Fruit fly (Drosophila melanogaster): Measurements from ENCODE around the gene GABA-B-R3.

The GABA-B-R3 gene

DNA sequence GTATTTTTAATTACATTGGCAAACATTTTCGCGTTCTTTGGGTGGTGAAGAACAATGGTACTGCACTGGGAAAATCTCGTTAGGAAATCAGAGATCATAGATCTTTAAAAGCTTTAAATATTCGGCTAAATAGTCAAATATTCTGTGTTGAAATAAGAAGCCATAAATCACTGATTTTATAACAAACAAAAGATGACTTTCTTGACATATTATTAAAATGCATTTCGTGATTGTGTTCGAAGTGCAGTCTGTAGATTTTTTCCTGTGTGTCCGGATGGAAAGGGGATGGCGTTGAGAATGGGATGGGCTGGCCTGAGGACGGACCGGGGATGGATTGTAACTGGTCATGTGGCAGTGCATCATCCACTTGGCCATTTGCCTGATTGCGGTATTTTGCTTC is 17.6 kb upstream of the GABA-B-R3 start:
- TF ChIP-seq CG17801 (GFP tag; optimal IDR thresholded peaks at IDR 0.05; ENCODE audit: partially characterized antibody), result no peak

DNA sequence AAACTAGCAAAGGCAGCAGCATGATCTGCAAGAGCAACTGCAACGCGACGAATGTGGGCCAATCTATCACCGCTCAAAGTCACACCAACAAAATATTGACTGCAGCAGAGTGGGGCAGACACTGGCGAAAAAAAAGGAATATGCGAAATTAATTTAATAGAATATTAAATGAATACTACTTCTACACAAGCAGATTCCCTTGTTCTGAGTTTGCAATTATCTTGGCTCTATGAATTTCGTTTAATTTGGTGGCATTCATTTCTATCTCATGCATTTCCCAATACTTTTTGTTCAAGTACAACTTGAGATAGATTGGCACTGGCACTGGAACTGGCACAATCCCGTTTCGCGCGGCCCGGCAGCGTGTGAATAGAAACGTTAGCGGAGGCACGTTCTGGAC is 15.6 kb upstream of the GABA-B-R3 start:
- TF ChIP-seq CG17801 (GFP tag; optimal IDR thresholded peaks at IDR 0.05; ENCODE audit: partially characterized antibody), result no peak

- no peak for TF ChIP-seq CG17801 (GFP tag; optimal IDR thresholded peaks at IDR 0.05; ENCODE audit: partially characterized antibody)
Observed at dm6 chr2L:735772-736171, 14.0 kb upstream of the GABA-B-R3 start.

- TF ChIP-seq CG17801 (GFP tag; optimal IDR thresholded peaks at IDR 0.05; ENCODE audit: partially characterized antibody), result no peak
Observed at dm6 chr2L:740031-740430, 9.7 kb upstream of the GABA-B-R3 start.

- no peak for TF ChIP-seq CG17801 (GFP tag; optimal IDR thresholded peaks at IDR 0.05; ENCODE audit: partially characterized antibody)
Observed at dm6 chr2L:744295-744694, 5.5 kb upstream of the GABA-B-R3 start, which contains the start of gene Eaat2. Eaat2 (minus strand) TSS chr2L:744395.

dm6 chr2L:745785-746184 is 4.0 kb upstream of the GABA-B-R3 start:
- no peak for TF ChIP-seq CG17801 (GFP tag; optimal IDR thresholded peaks at IDR 0.05; ENCODE audit: partially characterized antibody)

dm6 chr2L:750299-750698 is 554 bp downstream of the GABA-B-R3 start:
- TF ChIP-seq CG17801 (GFP tag; optimal IDR thresholded peaks at IDR 0.05; ENCODE audit: partially characterized antibody), result no peak

DNA sequence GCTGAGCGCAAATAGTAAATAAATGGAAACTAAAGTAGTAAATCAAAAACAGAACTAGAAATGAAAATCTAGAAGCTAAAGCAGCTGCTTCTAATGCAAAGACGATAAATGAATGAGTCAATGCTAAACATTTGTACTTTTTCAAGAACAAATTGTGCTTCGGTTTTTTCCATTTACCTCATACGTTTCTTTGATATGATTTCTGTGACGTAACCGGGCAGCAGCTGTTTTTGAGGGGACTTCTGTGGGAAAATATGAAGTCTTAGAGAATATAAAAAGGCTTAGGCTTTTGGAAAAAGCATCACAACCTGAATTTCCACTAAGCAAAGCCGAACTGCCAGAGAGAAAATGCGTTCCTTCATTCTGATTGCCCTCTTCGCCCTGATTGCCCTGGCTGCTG is 23.5 kb downstream of the GABA-B-R3 start, which contains the start of gene CG12506:
CG12506 (plus strand) TSS at position 301 of the 400 bp plus-strand sequence.
- TF ChIP-seq CG17801 (GFP tag; optimal IDR thresholded peaks at IDR 0.05; ENCODE audit: partially characterized antibody), result no peak

DNA sequence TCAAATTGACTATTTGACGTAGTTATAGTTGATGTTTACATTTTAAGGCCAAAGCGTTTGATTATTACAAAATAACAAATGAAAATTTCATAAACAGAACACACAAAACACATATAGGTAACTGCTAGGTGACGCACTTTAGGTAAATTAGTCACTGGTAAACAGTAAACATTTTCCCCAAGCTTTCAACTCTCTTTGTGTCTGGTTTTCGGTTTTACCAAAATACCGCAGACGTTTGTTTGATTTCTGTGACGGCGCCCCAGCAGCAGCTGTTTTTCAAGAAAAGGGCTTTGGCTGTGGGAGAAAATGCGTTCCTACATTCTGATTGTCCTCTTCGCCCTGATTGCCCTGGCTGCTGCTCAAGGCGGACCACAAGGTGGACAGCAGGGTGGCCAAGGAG is 26.5 kb downstream of the GABA-B-R3 start, which contains the start of gene CG13946:
CG13946 (plus strand) TSS at position 301 of the 400 bp plus-strand sequence.
- TF ChIP-seq CG17801 (GFP tag; optimal IDR thresholded peaks at IDR 0.05; ENCODE audit: partially characterized antibody), result no peak

DNA sequence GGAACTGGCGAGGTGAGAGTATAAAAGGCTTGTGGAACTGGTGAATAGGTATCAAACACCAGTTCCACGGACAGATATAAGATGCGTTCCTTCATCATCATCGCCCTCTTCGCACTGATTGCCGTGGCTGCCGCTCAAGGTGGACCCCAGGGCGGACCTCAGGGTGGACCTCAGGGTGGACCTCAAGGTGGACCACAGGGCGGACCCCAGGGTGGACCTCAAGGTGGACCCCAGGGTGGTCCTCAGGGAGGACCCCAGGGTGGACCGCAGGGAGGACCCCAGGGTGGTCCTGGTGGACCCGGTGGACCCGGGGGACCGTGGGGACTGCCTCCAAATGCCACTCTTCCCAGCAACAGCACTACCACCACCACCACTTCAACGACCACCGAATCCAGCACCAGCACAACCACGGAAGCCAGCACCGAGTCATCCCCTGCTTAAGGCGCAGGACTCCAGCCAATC is 29.4 kb downstream of the GABA-B-R3 start, which contains the start of gene CG13947:
CG13947 (plus strand) TSS at position 51 of the 462 bp plus-strand sequence.
- TF ChIP-seq CG17801 (GFP tag; optimal IDR thresholded peaks at IDR 0.05; ENCODE audit: partially characterized antibody), result no peak

DNA sequence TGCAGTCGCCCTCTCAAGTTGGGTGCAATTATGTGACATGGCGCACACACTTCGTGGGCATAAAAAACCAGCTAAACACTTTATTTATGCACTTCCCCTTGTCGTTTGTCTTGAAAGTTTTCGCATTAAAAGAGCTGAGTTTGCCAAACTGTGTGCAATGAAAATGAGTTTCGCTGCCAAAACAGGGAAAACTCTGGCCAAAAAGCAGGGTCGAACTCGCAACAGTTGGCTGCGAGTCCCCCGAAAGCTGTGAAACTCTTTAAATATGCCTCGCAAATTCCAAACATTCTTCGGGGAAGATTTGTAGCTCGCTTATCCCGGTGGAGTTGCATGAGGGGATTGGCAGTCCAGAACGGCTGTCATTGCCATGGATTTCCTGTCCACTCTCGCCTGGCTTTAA is 30.4 kb downstream of the GABA-B-R3 start, which contains the start of gene Gr21a:
Gr21a (plus strand) TSS at position 301 of the 400 bp plus-strand sequence.
- no peak for TF ChIP-seq CG17801 (GFP tag; optimal IDR thresholded peaks at IDR 0.05; ENCODE audit: partially characterized antibody)

DNA sequence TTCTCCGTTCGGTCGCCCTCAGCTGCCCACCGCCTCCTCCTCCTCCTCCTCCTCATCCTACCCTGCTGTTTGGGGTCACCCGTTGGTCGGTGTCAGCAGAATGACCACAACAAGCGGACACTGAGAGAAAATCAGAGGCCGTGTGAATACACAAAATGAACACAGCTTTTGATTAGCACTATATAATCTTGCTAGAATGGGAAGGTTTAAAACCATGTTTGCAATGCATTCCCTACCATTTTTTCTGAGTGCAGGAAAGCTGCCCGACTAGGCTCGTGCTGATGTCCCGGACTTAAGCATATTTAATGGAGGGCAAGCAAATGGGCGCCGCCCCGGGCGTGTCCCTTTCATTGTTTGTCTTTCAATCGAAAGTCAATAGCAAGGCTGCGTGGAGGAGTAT is 31.1 kb downstream of the GABA-B-R3 start:
- TF ChIP-seq CG17801 (GFP tag; optimal IDR thresholded peaks at IDR 0.05; ENCODE audit: partially characterized antibody), result no peak

dm6 chr2L:784036-784435 is 34.3 kb downstream of the GABA-B-R3 start, which contains the start of gene CG3544:
CG3544 (plus strand) TSS chr2L:784336.
- no peak for TF ChIP-seq CG17801 (GFP tag; optimal IDR thresholded peaks at IDR 0.05; ENCODE audit: partially characterized antibody)

DNA sequence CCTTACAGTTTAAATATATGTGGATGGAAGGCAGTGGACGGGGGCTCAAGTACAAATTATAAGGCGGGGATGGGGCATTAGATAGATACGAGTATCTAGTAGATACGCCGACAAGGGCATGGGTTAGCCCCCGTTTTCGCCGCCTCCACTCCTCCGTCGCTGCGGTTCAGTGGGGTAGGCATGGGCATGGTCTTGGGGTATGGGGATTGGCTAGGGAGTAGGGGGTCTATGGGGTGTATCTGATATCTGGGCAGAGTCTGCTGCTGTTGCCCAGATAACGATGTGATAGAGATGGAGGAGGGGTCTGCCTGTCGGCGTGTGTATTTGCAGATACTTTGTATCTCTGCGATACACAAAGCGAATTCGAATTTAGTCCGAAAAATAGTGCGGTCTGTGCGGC is 40.2 kb downstream of the GABA-B-R3 start:
- no peak for TF ChIP-seq CG17801 (GFP tag; optimal IDR thresholded peaks at IDR 0.05; ENCODE audit: partially characterized antibody)

- TF ChIP-seq CG17801 (GFP tag; optimal IDR thresholded peaks at IDR 0.05; ENCODE audit: partially characterized antibody), result no peak
Observed at dm6 chr2L:790698-791097, 41.0 kb downstream of the GABA-B-R3 start, which contains the start of gene Pkg21D. Pkg21D (minus strand) TSS chr2L:790798.

- no peak for TF ChIP-seq CG17801 (GFP tag; optimal IDR thresholded peaks at IDR 0.05; ENCODE audit: partially characterized antibody)
Observed at dm6 chr2L:810277-810676, 60.5 kb downstream of the GABA-B-R3 start, which contains the start of gene Nnf1b. Nnf1b (plus strand) TSS chr2L:810577.

DNA sequence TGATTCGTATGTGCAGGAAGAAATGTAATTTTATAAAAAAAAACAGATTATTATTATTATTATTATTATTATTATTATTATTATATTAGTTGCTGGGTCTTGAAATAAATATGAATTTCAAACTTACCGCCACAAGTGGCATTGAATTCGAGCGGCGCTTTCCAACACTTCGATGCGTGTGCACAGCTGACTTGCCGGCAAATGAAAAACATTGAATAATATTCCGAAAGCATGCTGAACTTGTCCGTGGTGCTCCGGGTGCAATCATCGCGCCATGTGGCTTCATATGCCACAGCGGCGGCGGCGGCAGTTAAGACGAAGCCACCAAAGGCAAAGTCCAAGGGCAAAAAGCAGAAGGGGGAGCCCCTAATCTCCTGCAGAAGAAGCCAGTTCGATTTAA is 61.7 kb downstream of the GABA-B-R3 start, which contains the start of gene Dbp21E2:
Dbp21E2 (plus strand) TSS at position 180 of the 400 bp plus-strand sequence.
- TF ChIP-seq CG17801 (GFP tag; optimal IDR thresholded peaks at IDR 0.05; ENCODE audit: partially characterized antibody), result no peak
